Worm (Caenorhabditis elegans) whole organism, L4/young adult: ENCODE results near the gene C54C6.7.

Source experiments
- W03F9.2 ChIP-seq: fragments of 150-350 bp; optimal IDR thresholded peaks from 2 replicates; lab custom pipeline; 2014; ENCODE audit warnings: missing biosample characterization, missing genetic modification characterization
- him-1 ChIP-seq: sonication (generic microtip); optimal IDR thresholded peaks from 2 replicates; lab custom pipeline; 2016; ENCODE audit warnings: missing genotype, missing genetic modification reagents, missing genetic modification characterization, missing compliant biosample characterization

DNA sequence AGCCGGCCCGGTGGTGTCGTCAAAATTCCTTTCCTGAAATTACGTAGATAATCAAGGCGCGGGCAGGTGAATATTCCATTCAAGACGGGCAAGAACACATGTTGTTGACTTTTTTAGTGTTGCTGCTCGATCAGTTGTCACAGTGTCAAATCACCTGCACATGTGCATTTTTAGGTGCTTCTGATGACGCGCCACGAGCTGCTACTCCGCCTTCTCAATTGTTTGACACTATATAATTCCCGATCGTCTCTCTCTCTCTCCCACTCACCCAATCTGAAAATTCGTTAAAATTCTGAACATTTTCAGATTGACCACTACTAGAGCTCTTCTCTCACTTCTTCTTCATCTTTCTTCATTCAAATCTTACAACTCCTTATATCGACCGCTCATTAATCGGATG is 27.1 kb upstream of the C54C6.7 start, which contains the start of gene nhr-6:
- no peak for TF ChIP-seq him-1 (tag; lab: Kevin White, UChicago)
- no peak for TF ChIP-seq W03F9.2 (tag; lab: Kevin White, UChicago)
